Worm (Caenorhabditis elegans) whole organism, mixed stage, embryonic: ENCODE results near the gene Y47D7A.12.

Source experiments
- blmp-1 ChIP-seq: fragments of 150-350 bp; optimal IDR thresholded peaks from 2 replicates; lab custom pipeline; 2014; ENCODE audit warnings: missing biosample characterization, missing genetic modification characterization
- ceh-39 ChIP-seq: fragments of 150-350 bp; optimal IDR thresholded peaks from 2 replicates; lab custom pipeline; 2014; ENCODE audit warnings: missing biosample characterization, missing genetic modification characterization
- snpc-4 ChIP-seq: fragments of 150-350 bp; optimal IDR thresholded peaks from 2 replicates; lab custom pipeline; 2014; ENCODE audit warnings: missing biosample characterization, missing genetic modification characterization
- unc-39 ChIP-seq: fragments of 150-350 bp; optimal IDR thresholded peaks from 2 replicates; lab custom pipeline; 2014; ENCODE audit warnings: missing biosample characterization, missing genetic modification characterization

DNA sequence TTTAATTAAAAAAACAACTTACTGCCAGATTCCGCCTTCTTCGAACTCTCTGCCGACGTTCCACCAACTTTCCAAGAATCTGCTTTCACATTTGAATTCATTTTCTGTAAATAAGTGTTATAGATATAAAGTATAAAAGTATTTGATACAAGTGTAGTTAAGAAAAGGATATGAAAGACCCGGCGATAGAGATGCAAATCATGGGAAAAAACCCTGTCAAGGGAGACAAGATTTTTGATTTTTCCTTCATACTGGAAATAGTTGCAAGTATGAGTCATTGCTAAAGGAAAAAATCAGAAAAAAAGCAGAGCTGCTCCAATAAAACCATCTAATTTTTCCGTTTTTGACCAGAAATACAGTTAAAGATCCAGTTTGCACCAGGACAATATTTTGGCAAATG lies 33.2 kb downstream of the Y47D7A.12 start, which contains the start of gene F13A2.3:
- TF ChIP-seq blmp-1 (tag; lab: Kevin White, UChicago) (no peak), ceh-39 (tag; lab: Kevin White, UChicago) (no peak), unc-39 (tag; lab: Kevin White, UChicago) (no peak), snpc-4 (tag; lab: Kevin White, UChicago) (no peak)
